Worm (Caenorhabditis elegans) whole organism, L4 larva: ENCODE results near the gene Y36E3A.2.

Experiments
- D1046.2 ChIP-seq: fragments of 200-800 bp; sonication (Bioruptor generic); IDR thresholded peaks from 2 replicates; pipeline ENCODE4 v1.3.6; 2022; ENCODE audit warnings: missing genetic modification characterization, missing compliant biosample characterization
- R02D3.7 ChIP-seq: fragments of 150-350 bp; sonication (generic microtip); optimal IDR thresholded peaks from 3 replicates; lab custom pipeline; 2014; ENCODE audit warnings: missing biosample characterization, missing genetic modification characterization
- T26A8.4 ChIP-seq: fragments of 200-800 bp; sonication (Bioruptor generic); IDR thresholded peaks from 2 replicates; pipeline ENCODE4 v1.3.6; 2022; ENCODE audit warnings: missing genetic modification characterization, missing compliant biosample characterization
- Y48G9A.11 ChIP-seq: fragments of 200-800 bp; sonication (Bioruptor generic); IDR thresholded peaks from 2 replicates; pipeline ENCODE4 v1.3.6; 2022; ENCODE audit warnings: missing genetic modification reagents, missing genetic modification characterization, missing compliant biosample characterization
- ZK337.2 ChIP-seq: fragments of 200-800 bp; sonication (Bioruptor generic); IDR thresholded peaks from 2 replicates; pipeline ENCODE4 v1.3.6; 2022; ENCODE audit warnings: missing genetic modification reagents, missing genetic modification characterization, missing compliant biosample characterization
- aha-1 ChIP-seq: fragments of 150-350 bp; peaks from one replicate; lab custom pipeline; 2014; ENCODE audit warnings: missing biosample characterization, missing genetic modification characterization
- aly-2 ChIP-seq: sonication (generic microtip); optimal IDR thresholded peaks from 2 replicates; lab custom pipeline; 2018; ENCODE audit warnings: missing biosample characterization, missing genetic modification characterization
- ceh-20 ChIP-seq: fragments of 200-800 bp; sonication (Bioruptor generic); IDR thresholded peaks from 2 replicates; pipeline ENCODE4 v1.3.6; 2022; ENCODE audit warnings: missing genetic modification reagents, missing genetic modification characterization, missing compliant biosample characterization
- cey-2 ChIP-seq: sonication (generic microtip); optimal IDR thresholded peaks from 3 replicates; lab custom pipeline; 2017; ENCODE audit warnings: missing genetic modification characterization, mild to moderate bottlenecking, missing compliant biosample characterization, antibody characterized with exemption, borderline replicate concordance; ENCODE audit not compliant: insufficient read depth
- daf-12 ChIP-seq: fragments of 150-350 bp; optimal IDR thresholded peaks from 2 replicates; lab custom pipeline; 2014; ENCODE audit warnings: missing biosample characterization, missing genetic modification reagents, missing genetic modification characterization
- daf-8 ChIP-seq: fragments of 200-800 bp; sonication (Bioruptor generic); IDR thresholded peaks from 2 replicates; pipeline ENCODE4 v1.3.6; 2022; ENCODE audit warnings: missing genetic modification characterization, missing compliant biosample characterization
- dmd-6 ChIP-seq: fragments of 200-800 bp; sonication (Bioruptor generic); IDR thresholded peaks from 2 replicates; pipeline ENCODE4 v1.3.6; 2022; ENCODE audit warnings: missing genetic modification reagents, missing genetic modification characterization, missing compliant biosample characterization
- dpl-1 ChIP-seq: fragments of 150-350 bp; optimal IDR thresholded peaks from 2 replicates; lab custom pipeline; 2014; ENCODE audit warnings: missing biosample characterization, missing genetic modification reagents, missing genetic modification characterization
- duxl-1 ChIP-seq: sonication (generic microtip); optimal IDR thresholded peaks from 2 replicates; lab custom pipeline; 2016; ENCODE audit warnings: mild to moderate bottlenecking, missing genetic modification characterization, moderate library complexity, missing compliant biosample characterization; ENCODE audit not compliant: poor library complexity
- hif-1 ChIP-seq, 2 experiments: sonication (generic microtip); optimal IDR thresholded peaks; 2 replicates each; lab custom pipeline; 2016 to 2017; ENCODE audit warnings: missing compliant biosample characterization in 2 of 2, missing genetic modification characterization in 2 of 2, missing genetic modification reagents in 2 of 2, missing genotype in 2 of 2, mild to moderate bottlenecking in 1 of 2
- hmg-1.1 ChIP-seq: fragments of 200-800 bp; sonication (Bioruptor generic); IDR thresholded peaks from 2 replicates; pipeline ENCODE4 v1.3.6; 2022; ENCODE audit warnings: missing genetic modification reagents, missing genetic modification characterization, missing compliant biosample characterization
- lin-38 ChIP-seq: fragments of 200-800 bp; sonication (Bioruptor generic); IDR thresholded peaks from 2 replicates; pipeline ENCODE4 v1.3.6; 2022; ENCODE audit warnings: missing genetic modification reagents, missing genetic modification characterization, missing compliant biosample characterization
- lsy-2 ChIP-seq, 2 experiments: fragments of 150-350 bp in 1 of 2; sonication (generic microtip) in 1 of 2; optimal IDR thresholded peaks; 2 replicates each; lab custom pipeline; 2014 to 2017; ENCODE audit warnings: missing biosample characterization in 2 of 2, missing genetic modification characterization in 2 of 2
- madf-9 ChIP-seq: fragments of 200-800 bp; sonication (Bioruptor generic); conservative IDR thresholded peaks from 2 replicates; pipeline ENCODE4 v1.3.6; 2022; ENCODE audit warnings: missing genetic modification reagents, missing genetic modification characterization, missing compliant biosample characterization
- mdt-29 ChIP-seq: fragments of 200-800 bp; sonication (Bioruptor generic); IDR thresholded peaks from 2 replicates; pipeline ENCODE4 v1.3.6; 2022; ENCODE audit warnings: missing genetic modification reagents, missing genetic modification characterization, missing compliant biosample characterization
- nhr-102 ChIP-seq: sonication (generic microtip); optimal IDR thresholded peaks from 2 replicates; lab custom pipeline; 2016; ENCODE audit warnings: mild to moderate bottlenecking, missing genetic modification characterization, moderate library complexity, missing compliant biosample characterization
- nhr-237 ChIP-seq: sonication (generic microtip); optimal IDR thresholded peaks from 2 replicates; lab custom pipeline; 2017; ENCODE audit warnings: missing biosample characterization, missing genetic modification characterization
- nhr-25 ChIP-seq: sonication (generic microtip); optimal IDR thresholded peaks from 2 replicates; lab custom pipeline; 2017; ENCODE audit warnings: missing genetic modification characterization, mild to moderate bottlenecking, missing compliant biosample characterization, antibody characterized with exemption, moderate library complexity, borderline replicate concordance; ENCODE audit not compliant: insufficient read depth
- nhr-42 ChIP-seq: fragments of 200-800 bp; sonication (Bioruptor generic); IDR thresholded peaks from 2 replicates; pipeline ENCODE4 v1.3.6; 2022; ENCODE audit warnings: missing genetic modification characterization, missing compliant biosample characterization
- nhr-6 ChIP-seq: fragments of 150-350 bp; optimal IDR thresholded peaks from 2 replicates; lab custom pipeline; 2014; ENCODE audit warnings: missing biosample characterization, missing genetic modification characterization
- nhr-77 ChIP-seq: fragments of 150-350 bp; optimal IDR thresholded peaks from 2 replicates; lab custom pipeline; 2014; ENCODE audit warnings: missing biosample characterization, missing genetic modification characterization
- pha-4 ChIP-seq, 2 experiments: fragments of 150-350 bp in 1 of 2; fragments of 200-800 bp in 1 of 2; sonication (Bioruptor generic) in 1 of 2; IDR thresholded peaks in 1 of 2; optimal IDR thresholded peaks in 1 of 2; 2 replicates each; pipeline versions ENCODE4 v1.3.6 to Lab custom; 2014 to 2022; ENCODE audit warnings: missing genetic modification characterization in 2 of 2, missing genetic modification reagents in 2 of 2, missing biosample characterization in 1 of 2, missing compliant biosample characterization in 1 of 2
- php-3 ChIP-seq: fragments of 200-800 bp; sonication (Bioruptor generic); IDR thresholded peaks from 2 replicates; pipeline ENCODE4 v1.3.6; 2022; ENCODE audit warnings: missing genetic modification reagents, missing genetic modification characterization, missing compliant biosample characterization
- pqm-1 ChIP-seq: sonication (generic microtip); optimal IDR thresholded peaks from 2 replicates; lab custom pipeline; 2017; ENCODE audit warnings: missing biosample characterization, missing genetic modification characterization
- saeg-2 ChIP-seq: fragments of 200-800 bp; sonication (Bioruptor generic); IDR thresholded peaks from 2 replicates; pipeline ENCODE4 v1.3.6; 2022; ENCODE audit warnings: missing genetic modification reagents, missing genetic modification characterization, missing compliant biosample characterization
- sdz-12 ChIP-seq: fragments of 200-800 bp; sonication (Bioruptor generic); optimal IDR thresholded peaks from 2 replicates; lab custom pipeline; 2018; ENCODE audit warnings: mild to moderate bottlenecking, missing genetic modification characterization, missing compliant biosample characterization
- set-16 ChIP-seq: fragments of 200-800 bp; sonication (Bioruptor generic); IDR thresholded peaks from 2 replicates; pipeline ENCODE4 v1.3.6; 2022; ENCODE audit warnings: missing genetic modification reagents, missing genetic modification characterization, missing compliant biosample characterization
- skn-1 ChIP-seq: fragments of 150-350 bp; optimal IDR thresholded peaks from 2 replicates; lab custom pipeline; 2014; ENCODE audit warnings: missing biosample characterization, missing genetic modification characterization
- unc-130 ChIP-seq: sonication (generic microtip); optimal IDR thresholded peaks from 2 replicates; lab custom pipeline; 2016; ENCODE audit warnings: missing genetic modification reagents, missing genetic modification characterization, missing compliant biosample characterization
- vab-7 ChIP-seq: fragments of 200-800 bp; sonication (Bioruptor generic); IDR thresholded peaks from 2 replicates; pipeline ENCODE4 v1.3.6; 2022; ENCODE audit warnings: missing genetic modification reagents, missing genetic modification characterization, missing compliant biosample characterization
- zag-1 ChIP-seq: fragments of 150-350 bp; optimal IDR thresholded peaks from 2 replicates; lab custom pipeline; 2014; ENCODE audit warnings: missing biosample characterization, missing genetic modification characterization
- ztf-11 ChIP-seq: fragments of 150-350 bp; optimal IDR thresholded peaks from 2 replicates; lab custom pipeline; 2014; ENCODE audit warnings: missing biosample characterization, missing genetic modification characterization
- ztf-7 ChIP-seq: fragments of 150-350 bp; optimal IDR thresholded peaks from 2 replicates; lab custom pipeline; 2014; ENCODE audit warnings: missing biosample characterization, missing genetic modification characterization

Y36E3A.2 gene

ce11 chrV:15384733-15385132 lies 41.1 kb upstream of the Y36E3A.2 start, which contains the start of gene str-102:
str-102 (plus strand) TSS chrV:15385033.
- TF ChIP-seq T26A8.4 (GFP tag; lab: Robert Waterston, UW) (no peak), aly-2 (tag; lab: Kevin White, UChicago) (no peak), set-16 (no peak), dmd-6 (GFP tag; lab: Robert Waterston, UW) (no peak), lsy-2 (tag; optimal IDR thresholded peaks at IDR 0.05; lab: Kevin White, UChicago) (no peak), hif-1 (tag; optimal IDR thresholded peaks at IDR 0.05; lab: Kevin White, UChicago) (no peak), nhr-102 (tag; lab: Kevin White, UChicago) (no peak), lin-38 (GFP tag; lab: Robert Waterston, UW) (no peak), nhr-25 (no peak), D1046.2 (GFP tag; lab: Robert Waterston, UW) (no peak), nhr-237 (tag; lab: Kevin White, UChicago) (no peak), skn-1 (tag; lab: Kevin White, UChicago) (no peak), daf-12 (tag; lab: Kevin White, UChicago) (no peak), vab-7 (no peak), ztf-7 (tag; lab: Kevin White, UChicago) (no peak), nhr-42 (GFP tag; lab: Robert Waterston, UW) (no peak), hmg-1.1 (GFP tag; lab: Robert Waterston, UW) (no peak), ztf-11 (tag; lab: Kevin White, UChicago) (no peak)
- TF ChIP-seq, all 104 proteins: peak for 0

ce11 chrV:15388820-15389384 lies 36.9 kb upstream of the Y36E3A.2 start, which contains the start of gene srh-170:
srh-170 (minus strand) TSS chrV:15388870.
- TF ChIP-seq cey-2, result no peak
- TF ChIP-seq php-3, result 0 out of 2 replicates have a peak, but pooled peaks have one; percentile 24

ce11 chrV:15392064-15392463 lies 33.8 kb upstream of the Y36E3A.2 start:
- TF ChIP-seq ztf-7 (tag; lab: Kevin White, UChicago) (no peak), lin-38 (GFP tag; lab: Robert Waterston, UW) (peak; percentile 53)

- TF ChIP-seq madf-9 (GFP tag; lab: Robert Waterston, UW) (no peak), mdt-29 (no peak), lin-38 (GFP tag; lab: Robert Waterston, UW) (peak; percentile 54), dpl-1 (peak; percentile 66), nhr-6 (tag; lab: Kevin White, UChicago) (peak; percentile 71), daf-8 (GFP tag; lab: Robert Waterston, UW) (no peak)
Observed at ce11 chrV:15394906-15395305, 30.9 kb upstream of the Y36E3A.2 start, which contains the start of gene T06E6.1. T06E6.1 (minus strand) TSS chrV:15394961.

- TF ChIP-seq ceh-20 (no peak), sdz-12 (GFP tag; lab: Kevin White, UChicago) (no peak), Y48G9A.11 (0 out of 2 replicates have a peak, but pooled peaks have one; percentile 32), lin-38 (GFP tag; lab: Robert Waterston, UW) (peak; percentile 90), unc-130 (GFP tag; lab: Kevin White, UChicago) (peak; percentile 30)
Observed at ce11 chrV:15395347-15395746, 30.5 kb upstream of the Y36E3A.2 start, which contains the start of gene cyb-3. cyb-3 (plus strand) TSS chrV:15395696.

- TF ChIP-seq nhr-77 (tag; lab: Kevin White, UChicago), result no peak
- TF ChIP-seq aha-1 (tag; lab: Kevin White, UChicago), result no peak
- TF ChIP-seq nhr-6 (tag; lab: Kevin White, UChicago), result no peak
- TF ChIP-seq pqm-1, result no peak
- TF ChIP-seq pha-4 (GFP tag; IDR thresholded peaks at IDR 0.05; lab: Robert Waterston, UW), result no peak
- no peak for TF ChIP-seq pha-4 (tag; optimal IDR thresholded peaks at IDR 0.05; lab: Kevin White, UChicago)
- TF ChIP-seq dpl-1, result no peak
- TF ChIP-seq zag-1 (tag; lab: Kevin White, UChicago), result no peak
- no peak for TF ChIP-seq nhr-102 (tag; lab: Kevin White, UChicago)
- TF ChIP-seq duxl-1 (tag; lab: Kevin White, UChicago), result no peak
- TF ChIP-seq ZK337.2, result no peak
- TF ChIP-seq saeg-2, result no peak
- no peak for TF ChIP-seq R02D3.7
Observed at ce11 chrV:15397139-15397538, 28.7 kb upstream of the Y36E3A.2 start.
